Fruit fly (Drosophila melanogaster) whole organism, embryonic: ENCODE results near the gene CG15412.

Source experiments
- Adf1 ChIP-seq: fragments of 200-800 bp; sonication (Bioruptor generic); IDR thresholded peaks from 2 replicates; pipeline ENCODE4 v1.3.6; 2022; ENCODE audit warnings: missing biosample characterization, missing genetic modification characterization
- CG10543 ChIP-seq: fragments of 200-800 bp; sonication (Bioruptor generic); optimal IDR thresholded peaks from 3 replicates; lab custom pipeline; 2017; ENCODE audit warnings: missing biosample characterization, mild to moderate bottlenecking, missing genetic modification characterization, moderate library complexity
- CG13894 ChIP-seq: fragments of 200-800 bp; sonication (Bioruptor generic); optimal IDR thresholded peaks from 3 replicates; lab custom pipeline; 2018; ENCODE audit warnings: missing biosample characterization, mild to moderate bottlenecking, missing genetic modification characterization, moderate library complexity
- CG15514 ChIP-seq: fragments of 200-800 bp; sonication (Bioruptor generic); optimal IDR thresholded peaks from 3 replicates; lab custom pipeline; 2017; ENCODE audit warnings: missing biosample characterization, missing genetic modification characterization, mild to moderate bottlenecking, moderate library complexity, missing genetic modification reagents
- CG1603 ChIP-seq: fragments of 200-800 bp; sonication (Bioruptor generic); optimal IDR thresholded peaks from 2 replicates; lab custom pipeline; 2019; ENCODE audit warnings: missing biosample characterization, mild to moderate bottlenecking, missing genetic modification characterization, moderate library complexity
- CG17361 ChIP-seq: fragments of 200-800 bp; sonication (Bioruptor generic); IDR thresholded peaks from 3 replicates; pipeline ENCODE4 v1.3.6; 2022; ENCODE audit warnings: missing biosample characterization, missing genetic modification characterization
- CG17912 ChIP-seq: fragments of 200-800 bp; sonication (Bioruptor generic); optimal IDR thresholded peaks from 2 replicates; lab custom pipeline; 2018; ENCODE audit warnings: missing biosample characterization, mild to moderate bottlenecking, missing genetic modification characterization
- CG18599 ChIP-seq: fragments of 200-800 bp; sonication (Bioruptor generic); optimal IDR thresholded peaks from 3 replicates; lab custom pipeline; 2017; ENCODE audit warnings: missing biosample characterization, missing genetic modification characterization, mild to moderate bottlenecking, moderate library complexity, missing genetic modification reagents
- CG30020 ChIP-seq: fragments of 200-800 bp; optimal IDR thresholded peaks from 2 replicates; lab custom pipeline; 2019; ENCODE audit warnings: missing biosample characterization, mild to moderate bottlenecking, missing genetic modification characterization, moderate library complexity
- CG34376 ChIP-seq: fragments of 200-800 bp; sonication (Bioruptor generic); optimal IDR thresholded peaks from 2 replicates; lab custom pipeline; 2018; ENCODE audit warnings: missing biosample characterization, mild to moderate bottlenecking, missing genetic modification characterization
- CG43689 ChIP-seq: fragments of 200-800 bp; sonication (Bioruptor generic); IDR thresholded peaks from 2 replicates; pipeline ENCODE4 v1.3.6; 2022; ENCODE audit warnings: missing biosample characterization, missing genetic modification characterization
- CG6765 ChIP-seq: fragments of 200-800 bp; sonication (Bioruptor generic); optimal IDR thresholded peaks from 3 replicates; lab custom pipeline; 2017; ENCODE audit warnings: missing biosample characterization, mild to moderate bottlenecking, missing genetic modification characterization
- CG7271 ChIP-seq: fragments of 200-800 bp; sonication (Bioruptor generic); optimal IDR thresholded peaks from 2 replicates; lab custom pipeline; 2018; ENCODE audit warnings: missing biosample characterization, mild to moderate bottlenecking, missing genetic modification characterization, moderate library complexity
- CG9437 ChIP-seq: fragments of 200-800 bp; sonication (Bioruptor generic); optimal IDR thresholded peaks from 2 replicates; lab custom pipeline; 2018; ENCODE audit warnings: missing biosample characterization, mild to moderate bottlenecking, missing genetic modification characterization
- CTCF ChIP-seq: fragments of 200-800 bp; sonication (Bioruptor generic); optimal IDR thresholded peaks from 2 replicates; lab custom pipeline; 2017; ENCODE audit warnings: missing biosample characterization, mild to moderate bottlenecking, missing genetic modification characterization, moderate library complexity
- Hr78 ChIP-seq, 2 experiments: fragments of 200-800 bp in 1 of 2; fragments of >200 bp in 1 of 2; sonication (Bioruptor generic) in 1 of 2; optimal IDR thresholded peaks; 2 replicates each; lab custom pipeline; 2017 to 2019; ENCODE audit warnings: missing biosample characterization in 2 of 2, missing genetic modification characterization in 2 of 2, mild to moderate bottlenecking in 1 of 2, moderate library complexity in 1 of 2
- Kr ChIP-seq: fragments of 200-800 bp; sonication (Bioruptor generic); optimal IDR thresholded peaks from 2 replicates; lab custom pipeline; 2017; ENCODE audit warnings: missing biosample characterization, mild to moderate bottlenecking, missing genetic modification characterization
- MESR4 ChIP-seq: fragments of 200-800 bp; sonication (Bioruptor generic); optimal IDR thresholded peaks from 2 replicates; lab custom pipeline; 2018; ENCODE audit warnings: missing biosample characterization, mild to moderate bottlenecking, missing genetic modification characterization, moderate library complexity
- Optix ChIP-seq: fragments of 200-800 bp; sonication (Bioruptor generic); IDR thresholded peaks from 3 replicates; pipeline ENCODE4 v1.3.6; 2022; ENCODE audit warnings: missing biosample characterization, missing genetic modification characterization
- Poxn ChIP-seq: fragments of 200-800 bp; sonication (Bioruptor generic); IDR thresholded peaks from 2 replicates; pipeline ENCODE4 v1.3.6; 2022; ENCODE audit warnings: missing biosample characterization, missing genetic modification characterization
- Side ChIP-seq: fragments of 200-800 bp; sonication (Bioruptor generic); optimal IDR thresholded peaks from 2 replicates; lab custom pipeline; 2016; ENCODE audit warnings: missing biosample characterization, missing genetic modification characterization
- Vsx1 ChIP-seq: fragments of 200-800 bp; sonication (Bioruptor generic); optimal IDR thresholded peaks from 2 replicates; lab custom pipeline; 2017; ENCODE audit warnings: missing biosample characterization, mild to moderate bottlenecking, missing genetic modification characterization, missing genetic modification reagents
- bigmax ChIP-seq: fragments of 200-800 bp; sonication (Bioruptor generic); optimal IDR thresholded peaks from 2 replicates; lab custom pipeline; 2018; ENCODE audit warnings: missing biosample characterization, mild to moderate bottlenecking, missing genetic modification characterization
- br ChIP-seq: fragments of >200 bp; optimal IDR thresholded peaks from 2 replicates; lab custom pipeline; 2017
- corto ChIP-seq: fragments of 200-800 bp; sonication (Bioruptor generic); optimal IDR thresholded peaks from 2 replicates; lab custom pipeline; 2016; ENCODE audit warnings: missing biosample characterization, mild to moderate bottlenecking, missing genetic modification characterization, moderate library complexity
- cwo ChIP-seq: fragments of 200-800 bp; sonication (Bioruptor generic); optimal IDR thresholded peaks from 3 replicates; lab custom pipeline; 2017; ENCODE audit warnings: missing biosample characterization, missing genetic modification characterization, mild to moderate bottlenecking, moderate library complexity, missing genetic modification reagents
- exex ChIP-seq: fragments of 200-800 bp; sonication (Bioruptor generic); optimal IDR thresholded peaks from 4 replicates; lab custom pipeline; 2018; ENCODE audit warnings: missing biosample characterization, mild to moderate bottlenecking, missing genetic modification characterization, moderate library complexity
- eyg ChIP-seq: fragments of 200-800 bp; sonication (Bioruptor generic); optimal IDR thresholded peaks from 3 replicates; lab custom pipeline; 2016; ENCODE audit warnings: missing biosample characterization, missing genetic modification characterization
- grn ChIP-seq: fragments of 200-800 bp; sonication (Bioruptor generic); optimal IDR thresholded peaks from 3 replicates; lab custom pipeline; 2017; ENCODE audit warnings: missing biosample characterization, missing genetic modification characterization
- h ChIP-seq: fragments of >200 bp; optimal IDR thresholded peaks from 2 replicates; lab custom pipeline; 2017
- jumu ChIP-seq: fragments of 200-800 bp; sonication (Bioruptor generic); optimal IDR thresholded peaks from 3 replicates; lab custom pipeline; 2016; ENCODE audit warnings: missing biosample characterization, missing genetic modification characterization
- sens ChIP-seq: fragments of 200-800 bp; sonication (Bioruptor generic); peaks from one replicate; lab custom pipeline; 2016; ENCODE audit warnings: missing biosample characterization, missing genetic modification characterization
- sr ChIP-seq: fragments of 200-800 bp; sonication (Bioruptor generic); IDR thresholded peaks from 3 replicates; pipeline ENCODE4 v1.3.6; 2022; ENCODE audit warnings: missing biosample characterization, missing genetic modification characterization
- sug ChIP-seq: fragments of 200-800 bp; optimal IDR thresholded peaks from 2 replicates; lab custom pipeline; 2019; ENCODE audit warnings: missing biosample characterization, mild to moderate bottlenecking, missing genetic modification characterization, moderate library complexity
- vfl ChIP-seq: fragments of 200-800 bp; sonication (Bioruptor generic); optimal IDR thresholded peaks from 2 replicates; lab custom pipeline; 2016; ENCODE audit warnings: missing biosample characterization, missing genetic modification characterization

CG15412 gene

dm6 chr2L:3366043-3366679 is 9.3 kb downstream of the CG15412 start (continued):
- no peak for TF ChIP-seq Poxn
- TF ChIP-seq CG7271 (tag; lab: Kevin White, UChicago), result no peak
- no peak for TF ChIP-seq CG17361 (GFP tag; lab: Robert Waterston, UW)
- TF ChIP-seq CG6765, result peak; percentile 9
- TF ChIP-seq CG18599 (GFP tag; lab: Kevin White, UChicago), result peak; percentile 31
- no peak for TF ChIP-seq MESR4 (GFP tag; lab: Kevin White, UChicago)
- TF ChIP-seq CG30020, result no peak
- no peak for TF ChIP-seq CG17912 (GFP tag; lab: Kevin White, UChicago)
- TF ChIP-seq Hr78 (GFP tag; optimal IDR thresholded peaks at IDR 0.05; lab: Kevin White, UChicago), result peak in 1 of 2 experiments; percentile 69
- peak; percentile 86 for TF ChIP-seq CG34376 (GFP tag; lab: Kevin White, UChicago)
- no peak for TF ChIP-seq vfl (GFP tag; lab: Kevin White, UChicago)
- TF ChIP-seq Vsx1 (GFP tag; lab: Kevin White, UChicago), result peak; percentile 43
- TF ChIP-seq CG1603, result no peak
- TF ChIP-seq jumu (GFP tag; lab: Kevin White, UChicago), result no peak
- peak; percentile 96 for TF ChIP-seq sug (tag; lab: Kevin White, UChicago)
- peak; percentile 38 for TF ChIP-seq CG10543 (GFP tag; lab: Kevin White, UChicago)
- TF ChIP-seq CG43689 (GFP tag; lab: Robert Waterston, UW), result no peak
- no peak for TF ChIP-seq eyg
- TF ChIP-seq Adf1 (GFP tag; lab: Robert Waterston, UW), result peak; percentile 21; the same call in 1 of the 2 replicates
- peak; percentile 26 for TF ChIP-seq CG15514 (GFP tag; lab: Kevin White, UChicago)

dm6 chr2L:3361821-3362220 is 13.7 kb downstream of the CG15412 start:
- TF ChIP-seq sr (GFP tag; lab: Robert Waterston, UW) (no peak), Kr (no peak), CG7271 (tag; lab: Kevin White, UChicago) (no peak), Side (GFP tag; lab: Kevin White, UChicago) (no peak), bigmax (GFP tag; lab: Kevin White, UChicago) (no peak), CG34376 (GFP tag; lab: Kevin White, UChicago) (peak; percentile 49), CG13894 (no peak), cwo (GFP tag; lab: Kevin White, UChicago) (peak; percentile 41), exex (tag; lab: Kevin White, UChicago) (peak; percentile 81), br (lab: Kevin White, UChicago) (no peak), h (lab: Kevin White, UChicago) (no peak)

- TF ChIP-seq grn (GFP tag; lab: Kevin White, UChicago), result peak; percentile 33
- TF ChIP-seq Optix, result no peak
- peak; percentile 99 for TF ChIP-seq CG9437
- TF ChIP-seq sens (GFP tag; lab: Kevin White, UChicago), result peak; percentile 27
- TF ChIP-seq CTCF (GFP tag; lab: Kevin White, UChicago), result peak; percentile 12
- peak; percentile 44 for TF ChIP-seq corto
These were observed 18.5 kb downstream of the CG15412 start, which contains the start of gene CG8838 for dm6 chr2L:3356790-3357696. Gene CG8838 (plus strand): TSS chr2L:3357646.
